Worm (Caenorhabditis elegans) whole organism, young adult: ENCODE results near the gene fbxa-88.

ENCODE experiments used
- B0336.3 ChIP-seq: fragments of 200-800 bp; sonication (Bioruptor generic); IDR thresholded peaks from 2 replicates; pipeline ENCODE4 v1.3.6; 2022; ENCODE audit warnings: missing genetic modification characterization, missing compliant biosample characterization
- K11D2.4 ChIP-seq: fragments of 200-800 bp; sonication (Bioruptor generic); IDR thresholded peaks from 2 replicates; pipeline ENCODE4 v1.3.6; 2022; ENCODE audit warnings: missing genetic modification reagents, missing genetic modification characterization, missing compliant biosample characterization
- Y53F4B.3 ChIP-seq: fragments of 200-800 bp; sonication (Bioruptor generic); IDR thresholded peaks from 2 replicates; pipeline ENCODE4 v1.3.6; 2022; ENCODE audit warnings: missing genetic modification reagents, missing genetic modification characterization, missing compliant biosample characterization
- Y67H2A.10 ChIP-seq: fragments of 200-800 bp; sonication (Bioruptor generic); conservative IDR thresholded peaks from 2 replicates; pipeline ENCODE4 v1.3.6; 2022; ENCODE audit warnings: missing genetic modification reagents, missing genetic modification characterization, missing compliant biosample characterization
- aptf-3 ChIP-seq: fragments of 200-800 bp; sonication (Bioruptor generic); IDR thresholded peaks from 2 replicates; pipeline ENCODE4 v1.3.6; 2022; ENCODE audit warnings: missing genetic modification characterization, missing compliant biosample characterization
- atf-7 ChIP-seq: sonication (generic microtip); optimal IDR thresholded peaks from 2 replicates; lab custom pipeline; 2017; ENCODE audit warnings: mild to moderate bottlenecking, missing genetic modification characterization, missing compliant biosample characterization
- bed-2 ChIP-seq: fragments of 200-800 bp; sonication (Bioruptor generic); IDR thresholded peaks from 2 replicates; pipeline ENCODE4 v1.3.6; 2022; ENCODE audit warnings: missing genetic modification reagents, missing genetic modification characterization, missing compliant biosample characterization
- cebp-1 ChIP-seq, 2 experiments: fragments of 200-800 bp in 1 of 2; sonication (Bioruptor generic) in 1 of 2; sonication (generic microtip) in 1 of 2; IDR thresholded peaks in 1 of 2; optimal IDR thresholded peaks in 1 of 2; 2 replicates each; pipeline versions ENCODE4 v1.3.6 to Lab custom; 2017 to 2022; ENCODE audit warnings: missing compliant biosample characterization in 2 of 2, missing genetic modification characterization in 2 of 2, mild to moderate bottlenecking in 1 of 2, missing genetic modification reagents in 1 of 2, moderate library complexity in 1 of 2
- ceh-58 ChIP-seq: fragments of 200-800 bp; sonication (Bioruptor generic); IDR thresholded peaks from 2 replicates; pipeline ENCODE4 v1.3.6; 2022; ENCODE audit warnings: missing genetic modification characterization, missing compliant biosample characterization
- ceh-79 ChIP-seq: sonication (generic microtip); optimal IDR thresholded peaks from 2 replicates; lab custom pipeline; 2017; ENCODE audit warnings: mild to moderate bottlenecking, missing genetic modification characterization, missing compliant biosample characterization
- chd-7 ChIP-seq: sonication (generic microtip); optimal IDR thresholded peaks from 2 replicates; lab custom pipeline; 2016; ENCODE audit warnings: mild to moderate bottlenecking, missing genetic modification characterization, moderate library complexity, missing compliant biosample characterization
- die-1 ChIP-seq: sonication (generic microtip); optimal IDR thresholded peaks from 2 replicates; lab custom pipeline; 2016; ENCODE audit warnings: missing genotype, mild to moderate bottlenecking, missing genetic modification characterization, missing compliant biosample characterization
- fkh-3 ChIP-seq: sonication (generic microtip); optimal IDR thresholded peaks from 2 replicates; lab custom pipeline; 2016; ENCODE audit warnings: mild to moderate bottlenecking, missing genetic modification characterization, missing compliant biosample characterization
- hlh-26 ChIP-seq: fragments of 200-800 bp; sonication (Bioruptor generic); conservative IDR thresholded peaks from 2 replicates; pipeline ENCODE4 v1.3.6; 2022; ENCODE audit warnings: missing genetic modification reagents, missing genetic modification characterization, missing compliant biosample characterization
- hmg-1.2 ChIP-seq: fragments of 200-800 bp; sonication (Bioruptor generic); IDR thresholded peaks from 2 replicates; pipeline ENCODE4 v1.3.6; 2022; ENCODE audit warnings: missing genetic modification reagents, missing genetic modification characterization, missing compliant biosample characterization
- hrde-1 ChIP-seq: sonication (generic microtip); optimal IDR thresholded peaks from 2 replicates; lab custom pipeline; 2016; ENCODE audit warnings: missing genetic modification characterization, mild to moderate bottlenecking, missing compliant biosample characterization, moderate library complexity, missing genotype, missing genetic modification reagents, borderline replicate concordance
- let-526 ChIP-seq: fragments of 200-800 bp; sonication (Bioruptor generic); IDR thresholded peaks from 2 replicates; pipeline ENCODE4 v1.3.6; 2022; ENCODE audit warnings: missing genetic modification reagents, missing genetic modification characterization, missing compliant biosample characterization
- lin-35 ChIP-seq, 3 experiments: fragments of 150-350 bp in 2 of 3; sonication (generic microtip) in 1 of 3; optimal IDR thresholded peaks; 2 replicates each; lab custom pipeline; 2014 to 2018; ENCODE audit warnings: missing biosample characterization in 3 of 3, missing genetic modification characterization in 3 of 3, missing genetic modification reagents in 3 of 3
- madf-10 ChIP-seq: sonication (generic microtip); optimal IDR thresholded peaks from 2 replicates; lab custom pipeline; 2016; ENCODE audit warnings: mild to moderate bottlenecking, missing genetic modification characterization, missing compliant biosample characterization
- madf-3 ChIP-seq: fragments of 200-800 bp; sonication (Bioruptor generic); IDR thresholded peaks from 2 replicates; pipeline ENCODE4 v1.3.6; 2022; ENCODE audit warnings: missing genetic modification reagents, missing genetic modification characterization, missing compliant biosample characterization
- nhr-27 ChIP-seq: fragments of 200-800 bp; sonication (Bioruptor generic); optimal IDR thresholded peaks from 2 replicates; lab custom pipeline; 2018; ENCODE audit warnings: mild to moderate bottlenecking, missing genetic modification characterization, moderate library complexity, missing compliant biosample characterization
- nhr-80 ChIP-seq: sonication (generic microtip); optimal IDR thresholded peaks from 2 replicates; lab custom pipeline; 2016; ENCODE audit warnings: missing genetic modification characterization, missing compliant biosample characterization
- rec-8 ChIP-seq, 2 experiments: sonication (generic microtip); optimal IDR thresholded peaks; 2 replicates each; lab custom pipeline; 2016; ENCODE audit warnings: mild to moderate bottlenecking in 2 of 2, missing genetic modification characterization in 2 of 2, missing genetic modification reagents in 2 of 2, missing genotype in 2 of 2, missing biosample characterization in 1 of 2, missing compliant biosample characterization in 1 of 2, moderate library complexity in 1 of 2
- rpc-1 ChIP-seq, 2 experiments: fragments of 150-350 bp in 1 of 2; sonication (generic microtip) in 1 of 2; optimal IDR thresholded peaks; 2 replicates each; lab custom pipeline; 2014 to 2018; ENCODE audit warnings: missing biosample characterization in 1 of 2, missing genetic modification characterization in 1 of 2, missing genetic modification reagents in 1 of 2, missing genotype in 1 of 2
- sdz-38 ChIP-seq: sonication (generic microtip); optimal IDR thresholded peaks from 2 replicates; lab custom pipeline; 2016; ENCODE audit warnings: missing genotype, missing genetic modification characterization, missing compliant biosample characterization
- sea-2 ChIP-seq: fragments of 200-800 bp; sonication (Bioruptor generic); IDR thresholded peaks from 2 replicates; pipeline ENCODE4 v1.3.6; 2022; ENCODE audit warnings: missing genetic modification characterization, missing compliant biosample characterization
- tlf-1 ChIP-seq: fragments of 200-800 bp; sonication (Bioruptor generic); optimal IDR thresholded peaks from 2 replicates; lab custom pipeline; 2018; ENCODE audit warnings: mild to moderate bottlenecking, missing genetic modification characterization, missing compliant biosample characterization
- unc-62 ChIP-seq: fragments of 150-350 bp; optimal IDR thresholded peaks from 2 replicates; lab custom pipeline; 2014; ENCODE audit warnings: missing biosample characterization, missing genetic modification reagents, missing genetic modification characterization
- ztf-28 ChIP-seq: fragments of 200-800 bp; sonication (Bioruptor generic); IDR thresholded peaks from 2 replicates; pipeline ENCODE4 v1.3.6; 2022; ENCODE audit warnings: missing genetic modification reagents, missing genetic modification characterization, missing compliant biosample characterization
- ztf-3 ChIP-seq: fragments of 200-800 bp; sonication (Bioruptor generic); optimal IDR thresholded peaks from 2 replicates; lab custom pipeline; 2018; ENCODE audit warnings: mild to moderate bottlenecking, missing genetic modification characterization, missing compliant biosample characterization

The fbxa-88 gene

ce11 chrV:16137043-16137442 is 5.9 kb downstream of the fbxa-88 start, which contains the start of gene F44G3.7:
F44G3.7 (minus strand) TSS chrV:16137143.
- TF ChIP-seq ceh-79 (tag; lab: Kevin White, UChicago) = no peak
- TF ChIP-seq ceh-58 (GFP tag; lab: Robert Waterston, UW) = no peak
- no peak for TF ChIP-seq madf-3 (GFP tag; lab: Robert Waterston, UW)
- TF ChIP-seq tlf-1 (GFP tag; lab: Kevin White, UChicago) = no peak
- TF ChIP-seq B0336.3 = no peak
- TF ChIP-seq ztf-3 = no peak

ce11 chrV:16132705-16133104 is 10.2 kb downstream of the fbxa-88 start, which contains the start of gene fbxa-144:
fbxa-144 (minus strand) TSS chrV:16132805.
- TF ChIP-seq sea-2 (GFP tag; lab: Robert Waterston, UW) (no peak), Y53F4B.3 (GFP tag; lab: Robert Waterston, UW) (no peak), sdz-38 (tag; lab: Kevin White, UChicago) (no peak), lin-35 (GFP tag; optimal IDR thresholded peaks at IDR 0.05; lab: Kevin White, UChicago) (no peak), ztf-28 (GFP tag; lab: Robert Waterston, UW) (no peak), fkh-3 (no peak)

- TF ChIP-seq cebp-1 (GFP tag; IDR thresholded peaks at IDR 0.05; lab: Robert Waterston, UW) (peak; percentile 76; the same call in 1 of the 2 replicates), cebp-1 (tag; optimal IDR thresholded peaks at IDR 0.05; lab: Kevin White, UChicago) (peak; percentile 95), Y67H2A.10 (GFP tag; lab: Robert Waterston, UW) (no peak)
- TF ChIP-seq, all 124 proteins: peak for 1
These were observed 10.7 kb downstream of the fbxa-88 start for ce11 chrV:16132215-16132614.

- no peak for TF ChIP-seq die-1 (tag; lab: Kevin White, UChicago)
- TF ChIP-seq K11D2.4 (GFP tag; lab: Robert Waterston, UW) = no peak
- no peak for TF ChIP-seq hlh-26 (GFP tag; lab: Robert Waterston, UW)
- no peak for TF ChIP-seq unc-62 (GFP tag; lab: Kevin White, UChicago)
- no peak for TF ChIP-seq rpc-1 (optimal IDR thresholded peaks at IDR 0.05; lab: Kevin White, UChicago)
- no peak for TF ChIP-seq rpc-1 (tag; optimal IDR thresholded peaks at IDR 0.05; lab: Kevin White, UChicago)
- no peak for TF ChIP-seq lin-35 (GFP tag; optimal IDR thresholded peaks at IDR 0.05; lab: Kevin White, UChicago)
- no peak for TF ChIP-seq rec-8 (tag; optimal IDR thresholded peaks at IDR 0.05; lab: Kevin White, UChicago)
- no peak for TF ChIP-seq chd-7
- no peak for TF ChIP-seq madf-3 (GFP tag; lab: Robert Waterston, UW)
- no peak for TF ChIP-seq let-526
- TF ChIP-seq bed-2 (GFP tag; lab: Robert Waterston, UW) = no peak
- TF ChIP-seq sea-2 (GFP tag; lab: Robert Waterston, UW) = no peak
- TF ChIP-seq atf-7 (tag; lab: Kevin White, UChicago) = no peak
- no peak for TF ChIP-seq hmg-1.2 (GFP tag; lab: Robert Waterston, UW)
- TF ChIP-seq hrde-1 (tag; lab: Kevin White, UChicago) = no peak
These were observed 11.7 kb downstream of the fbxa-88 start, which contains the start of gene fbxa-142 for ce11 chrV:16131249-16131648. fbxa-142 (minus strand) TSS chrV:16131349.

- no peak for TF ChIP-seq nhr-27 (tag; lab: Kevin White, UChicago)
- peak; percentile 31 for TF ChIP-seq nhr-80
- no peak for TF ChIP-seq cebp-1 (GFP tag; IDR thresholded peaks at IDR 0.05; lab: Robert Waterston, UW)
- peak; percentile 29 for TF ChIP-seq cebp-1 (tag; optimal IDR thresholded peaks at IDR 0.05; lab: Kevin White, UChicago)
- TF ChIP-seq madf-10 (tag; lab: Kevin White, UChicago) = no peak
- TF ChIP-seq aptf-3 (GFP tag; lab: Robert Waterston, UW) = no peak
These were observed 13.8 kb downstream of the fbxa-88 start for ce11 chrV:16129116-16129515.
